Worm (Caenorhabditis elegans) whole organism, L4 larva: ENCODE data around the gene C25A8.5.

Experiments used
- R02D3.7 ChIP-seq: fragments of 150-350 bp; sonication (generic microtip); optimal IDR thresholded peaks from 3 replicates; lab custom pipeline; 2014; ENCODE audit warnings: missing biosample characterization, missing genetic modification characterization
- lin-15B ChIP-seq: fragments of 150-350 bp; sonication (generic microtip); optimal IDR thresholded peaks from 3 replicates; lab custom pipeline; 2014; ENCODE audit warnings: missing biosample characterization, missing genetic modification characterization
- nhr-237 ChIP-seq: sonication (generic microtip); optimal IDR thresholded peaks from 2 replicates; lab custom pipeline; 2017; ENCODE audit warnings: missing biosample characterization, missing genetic modification characterization
- skn-1 ChIP-seq: fragments of 150-350 bp; optimal IDR thresholded peaks from 2 replicates; lab custom pipeline; 2014; ENCODE audit warnings: missing biosample characterization, missing genetic modification characterization

DNA sequence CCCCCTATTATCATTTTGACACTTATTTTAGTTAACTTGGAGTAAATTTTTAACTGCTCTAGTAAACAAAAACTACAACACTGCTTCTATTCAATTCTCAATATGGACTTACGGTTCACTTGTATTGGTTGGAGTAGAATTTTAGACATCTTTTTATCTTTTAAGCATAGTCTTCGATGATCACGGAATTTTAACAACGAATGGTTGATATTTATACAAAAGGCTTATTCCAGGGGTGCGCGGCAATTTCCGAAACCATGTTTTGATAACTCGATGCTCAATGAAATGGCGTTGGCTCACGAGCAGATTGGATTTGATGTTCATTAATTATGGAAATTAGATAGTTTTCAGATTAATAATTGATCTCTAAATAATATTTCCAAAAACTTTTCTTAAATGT lies 44.1 kb downstream of the C25A8.5 start:
- no peak for TF ChIP-seq nhr-237 (tag; lab: Kevin White, UChicago)
- TF ChIP-seq skn-1 (tag; lab: Kevin White, UChicago): no peak
- TF ChIP-seq R02D3.7 (tag; lab: Kevin White, UChicago): no peak
- no peak for TF ChIP-seq lin-15B (tag; lab: Kevin White, UChicago)
